Fruit fly (Drosophila melanogaster) ovary, adult (tissue): ENCODE measurements around the gene CG7488.

ENCODE experiments used
- CG17801 ChIP-seq: fragments of 200-800 bp; optimal IDR thresholded peaks from 2 replicates; lab custom pipeline; 2019; ENCODE audit warnings: missing biosample characterization, mild to moderate bottlenecking, missing genetic modification characterization, moderate library complexity; ENCODE audit not compliant: partially characterized antibody

Gene CG7488

dm6 chr3R:12995522-12995921 lies at the start of gene CG7488:
Gene CG7488, plus strand, starts transcription at chr3R:12995620.
- TF ChIP-seq CG17801 (GFP tag; lab: Kevin White, UChicago) = peak; percentile 12

dm6 chr3R:12957388-12957787 lies 38.0 kb upstream of the CG7488 start:
- no peak for TF ChIP-seq CG17801 (GFP tag; lab: Kevin White, UChicago)

- no peak for TF ChIP-seq CG17801 (GFP tag; lab: Kevin White, UChicago)
Observed at dm6 chr3R:12960227-12960626, 35.2 kb upstream of the CG7488 start.

dm6 chr3R:12960929-12961855 lies 34.2 kb upstream of the CG7488 start, which contains the start of gene Spc25:
Gene Spc25, plus strand, starts transcription at chr3R:12961745.
- peak; percentile 15 for TF ChIP-seq CG17801 (GFP tag; lab: Kevin White, UChicago)

dm6 chr3R:12962612-12963011 lies 32.8 kb upstream of the CG7488 start:
- TF ChIP-seq CG17801 (GFP tag; lab: Kevin White, UChicago) = no peak

dm6 chr3R:12963491-12963890 lies 31.9 kb upstream of the CG7488 start, which contains the start of gene Cyp304a1:
Gene Cyp304a1, plus strand, starts transcription at chr3R:12963791.
- TF ChIP-seq CG17801 (GFP tag; lab: Kevin White, UChicago) = no peak

dm6 chr3R:12964043-12964442 lies 31.4 kb upstream of the CG7488 start:
- TF ChIP-seq CG17801 (GFP tag; lab: Kevin White, UChicago) = no peak

- TF ChIP-seq CG17801 (GFP tag; lab: Kevin White, UChicago) = no peak
Observed at dm6 chr3R:12967612-12968011, 27.8 kb upstream of the CG7488 start, which contains the start of the genes CG14384 and grsm. Gene CG14384, minus strand, starts transcription at chr3R:12967712. Gene grsm, minus strand, starts transcription at chr3R:12967712.

- TF ChIP-seq CG17801 (GFP tag; lab: Kevin White, UChicago) = no peak
Observed at dm6 chr3R:12972106-12972505, 23.3 kb upstream of the CG7488 start.

- TF ChIP-seq CG17801 (GFP tag; lab: Kevin White, UChicago) = no peak
Observed at dm6 chr3R:12974447-12974846, 21.0 kb upstream of the CG7488 start.

dm6 chr3R:12975223-12975622 lies 20.2 kb upstream of the CG7488 start:
- TF ChIP-seq CG17801 (GFP tag; lab: Kevin White, UChicago) = no peak

dm6 chr3R:12977371-12978050 lies 17.9 kb upstream of the CG7488 start, which contains the start of the genes CG7381 and CG7091:
Gene CG7381, minus strand, starts transcription at chr3R:12977471.
Gene CG7091, plus strand, starts transcription at chr3R:12978000.
- no peak for TF ChIP-seq CG17801 (GFP tag; lab: Kevin White, UChicago)

- no peak for TF ChIP-seq CG17801 (GFP tag; lab: Kevin White, UChicago)
Observed at dm6 chr3R:12980628-12981219, 14.7 kb upstream of the CG7488 start, which contains the start of gene Paip2. Gene Paip2, plus strand, starts transcription at chr3R:12980792.

- TF ChIP-seq CG17801 (GFP tag; lab: Kevin White, UChicago) = peak; percentile 72
Observed at dm6 chr3R:12981334-12982166, 13.9 kb upstream of the CG7488 start.
